Worm (Caenorhabditis elegans): Measurements from ENCODE around the gene str-77.

ce11 chrV:17686852-17687251, 31.9 kb upstream of the str-77 start, which contains the start of gene F59A1.18:
- TF ChIP-seq ztf-28 (GFP tag; IDR thresholded peaks at IDR 0.05) (no peak), zfh-2 (GFP tag; conservative IDR thresholded peaks at IDR 0.05) (no peak), nfya-1 (tag; optimal IDR thresholded peaks at IDR 0.05; ENCODE audit: borderline replicate concordance, insufficient read depth) (no peak), pbrm-1 (GFP tag; IDR thresholded peaks at IDR 0.05) (no peak), attf-3 (GFP tag; conservative IDR thresholded peaks at IDR 0.05) (no peak), dpl-1 (GFP tag; optimal IDR thresholded peaks at IDR 0.05) (no peak)

All from whole organism, young adult.